Worm (Caenorhabditis elegans): ENCODE measurements around the gene str-138.

DNA sequence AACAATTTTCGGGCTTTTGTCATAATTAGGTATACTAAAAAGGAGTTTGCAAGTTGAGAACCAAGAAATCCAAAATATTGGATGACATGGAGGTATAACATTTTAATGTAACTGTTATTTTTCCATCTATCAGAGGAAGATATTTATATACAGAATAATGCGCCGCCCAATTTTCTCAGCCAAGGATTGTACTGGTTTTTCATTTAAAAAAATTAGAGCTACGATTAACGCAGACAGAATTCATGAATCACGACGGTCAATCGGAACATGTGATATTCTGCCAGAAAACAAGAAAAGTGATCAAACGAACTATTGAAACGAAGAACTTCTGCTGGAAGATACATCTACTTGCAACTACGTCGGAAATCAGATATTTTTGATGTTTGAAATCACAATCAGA, 39.8 kb downstream of the str-138 start, which contains the start of gene str-145:
- TF ChIP-seq mab-9 (GFP tag; IDR thresholded peaks at IDR 0.05) = no peak
- TF ChIP-seq nhr-76 (tag; optimal IDR thresholded peaks at IDR 0.05) = no peak
- no peak for TF ChIP-seq mep-1 (tag; optimal IDR thresholded peaks at IDR 0.05)
- TF ChIP-seq lin-39 (tag; optimal IDR thresholded peaks at IDR 0.05) = no peak
- no peak for TF ChIP-seq nhr-237 (tag; optimal IDR thresholded peaks at IDR 0.05)

Data from whole organism, L1 larva.